Worm (Caenorhabditis elegans): ENCODE data around the gene F58F9.1.
A peak's percentile ranks its signal among the peaks of the same experiment; 100 is the strongest.

F58F9.1 gene

DNA sequence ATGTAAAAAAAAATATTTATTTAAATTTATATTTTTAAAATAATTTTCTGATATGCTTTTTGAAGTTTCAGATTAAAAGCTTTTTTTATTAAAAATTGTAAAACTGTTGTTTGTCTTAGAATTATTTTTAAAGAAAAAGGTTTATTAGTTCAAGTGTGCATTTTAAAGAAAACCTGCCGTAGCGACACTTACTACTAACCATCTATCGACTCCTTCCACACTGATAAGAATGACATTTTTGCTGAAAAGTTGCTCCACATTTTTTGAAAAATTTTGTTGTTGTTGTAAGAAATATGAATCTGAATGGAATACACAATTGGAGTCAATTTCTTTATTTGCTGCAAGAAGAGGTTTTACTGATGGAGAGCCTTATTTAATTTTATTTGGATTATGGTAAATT, 21.7 kb upstream of the F58F9.1 start, which contains the start of gene C49A9.1:
Gene C49A9.1 (plus strand): TSS at position 217 of the 400 bp plus-strand sequence.
- TF ChIP-seq pqm-1 (tag; optimal IDR thresholded peaks at IDR 0.05) (peak; percentile 70), Y105C5A.15 (GFP tag; IDR thresholded peaks at IDR 0.05) (no peak), nhr-237 (tag; optimal IDR thresholded peaks at IDR 0.05) (no peak), jun-1 (tag; optimal IDR thresholded peaks at IDR 0.05) (no peak), daf-16 (GFP tag; optimal IDR thresholded peaks at IDR 0.05) (no peak), daf-16 (tag; optimal IDR thresholded peaks at IDR 0.05) (peak; percentile 46), pha-4 (GFP tag; IDR thresholded peaks at IDR 0.05) (no peak), pha-4 (tag; optimal IDR thresholded peaks at IDR 0.05) (no peak), aha-1 (tag) (peak; percentile 32), ceh-82 (tag; optimal IDR thresholded peaks at IDR 0.05) (no peak), lin-38 (GFP tag; IDR thresholded peaks at IDR 0.05) (no peak), nhr-28 (tag; optimal IDR thresholded peaks at IDR 0.05) (peak; percentile 3), dve-1 (tag; optimal IDR thresholded peaks at IDR 0.05; ENCODE audit: insufficient read depth) (peak; percentile 15)

DNA sequence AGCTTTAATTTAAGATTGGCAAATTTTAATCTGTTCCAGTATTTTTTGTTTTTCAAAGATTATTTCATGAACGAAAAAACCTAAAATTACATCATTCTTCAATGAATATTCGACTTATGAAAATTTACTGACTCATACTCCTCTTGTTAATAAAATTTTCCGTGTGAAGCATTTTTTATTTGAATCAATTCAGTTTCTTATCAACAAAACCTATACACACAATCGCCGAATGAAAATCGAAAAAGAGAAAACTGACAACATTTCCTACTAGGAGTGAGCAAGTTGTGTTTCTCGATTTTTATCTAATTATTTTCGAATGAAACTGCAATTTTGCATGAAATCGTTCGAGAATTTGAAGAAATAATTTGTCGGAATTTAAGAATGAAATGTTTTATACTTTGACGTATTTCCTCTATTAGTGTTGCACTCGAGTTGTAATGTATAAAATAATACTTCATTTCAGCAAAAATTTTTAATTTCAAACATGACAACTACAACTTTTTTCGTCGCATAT, 19.0 kb upstream of the F58F9.1 start, which contains the start of gene F58F9.4:
Gene F58F9.4 (plus strand): TSS at position 464 of the 514 bp plus-strand sequence.
- TF ChIP-seq pqm-1 (tag; optimal IDR thresholded peaks at IDR 0.05) (peak; percentile 41), madf-5 (GFP tag; IDR thresholded peaks at IDR 0.05) (no peak), daf-16 (GFP tag; optimal IDR thresholded peaks at IDR 0.05) (no peak), daf-16 (tag; optimal IDR thresholded peaks at IDR 0.05) (peak; percentile 31), nhr-28 (tag; optimal IDR thresholded peaks at IDR 0.05) (peak; percentile 28), fos-1 (tag; optimal IDR thresholded peaks at IDR 0.05) (no peak), dmd-6 (GFP tag; IDR thresholded peaks at IDR 0.05) (peak; percentile 37; the same call in 1 of the 2 replicates), egl-27 (tag; optimal IDR thresholded peaks at IDR 0.05) (no peak)

DNA sequence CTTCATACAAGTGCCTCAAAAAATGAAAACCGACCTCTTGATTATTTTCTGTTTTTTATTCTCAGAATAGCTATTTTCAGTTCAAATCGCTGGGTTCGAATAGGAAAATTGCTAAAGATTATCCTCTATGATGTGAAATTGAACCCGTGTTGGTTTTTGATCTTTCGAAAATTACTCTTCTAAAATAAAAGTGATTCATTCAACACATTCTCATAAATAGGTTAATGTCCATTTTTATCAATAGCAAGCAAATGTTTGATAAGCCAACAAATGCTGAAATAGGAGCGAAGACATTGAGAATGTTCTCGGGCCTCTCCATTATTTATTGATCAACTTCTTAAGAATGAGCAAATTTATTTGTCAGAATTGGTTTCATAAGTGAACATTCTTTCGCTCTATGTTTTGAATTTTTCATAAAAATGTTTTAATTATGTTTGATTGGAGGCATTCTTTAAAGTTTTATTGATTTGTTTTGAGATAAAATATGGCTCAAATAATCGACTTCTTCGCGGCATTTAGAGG, 16.8 kb upstream of the F58F9.1 start, which contains the start of gene F58F9.3:
Gene F58F9.3 (plus strand): TSS at position 472 of the 522 bp plus-strand sequence.
- TF ChIP-seq dmd-6 (GFP tag; IDR thresholded peaks at IDR 0.05): peak; percentile 25; the same call in 1 of the 2 replicates
- peak; percentile 48 for TF ChIP-seq nhr-28 (tag; optimal IDR thresholded peaks at IDR 0.05)
- TF ChIP-seq aha-1 (tag): peak; percentile 73
- peak in 1 of 2 experiments; percentile 88 for TF ChIP-seq unc-62 (GFP tag; optimal IDR thresholded peaks at IDR 0.05 in 1 of 2)
- no peak for TF ChIP-seq unc-62 (tag; optimal IDR thresholded peaks at IDR 0.05)
- no peak for TF ChIP-seq daf-16 (GFP tag; optimal IDR thresholded peaks at IDR 0.05)
- TF ChIP-seq daf-16 (tag; optimal IDR thresholded peaks at IDR 0.05): peak; percentile 79
- TF ChIP-seq pqm-1 (tag; optimal IDR thresholded peaks at IDR 0.05): peak; percentile 52
- no peak for TF ChIP-seq saeg-2 (GFP tag; IDR thresholded peaks at IDR 0.05)
- TF ChIP-seq snpc-4 (tag; optimal IDR thresholded peaks at IDR 0.05): no peak
- peak; percentile 30 for TF ChIP-seq dve-1 (tag; optimal IDR thresholded peaks at IDR 0.05; ENCODE audit: insufficient read depth)

DNA sequence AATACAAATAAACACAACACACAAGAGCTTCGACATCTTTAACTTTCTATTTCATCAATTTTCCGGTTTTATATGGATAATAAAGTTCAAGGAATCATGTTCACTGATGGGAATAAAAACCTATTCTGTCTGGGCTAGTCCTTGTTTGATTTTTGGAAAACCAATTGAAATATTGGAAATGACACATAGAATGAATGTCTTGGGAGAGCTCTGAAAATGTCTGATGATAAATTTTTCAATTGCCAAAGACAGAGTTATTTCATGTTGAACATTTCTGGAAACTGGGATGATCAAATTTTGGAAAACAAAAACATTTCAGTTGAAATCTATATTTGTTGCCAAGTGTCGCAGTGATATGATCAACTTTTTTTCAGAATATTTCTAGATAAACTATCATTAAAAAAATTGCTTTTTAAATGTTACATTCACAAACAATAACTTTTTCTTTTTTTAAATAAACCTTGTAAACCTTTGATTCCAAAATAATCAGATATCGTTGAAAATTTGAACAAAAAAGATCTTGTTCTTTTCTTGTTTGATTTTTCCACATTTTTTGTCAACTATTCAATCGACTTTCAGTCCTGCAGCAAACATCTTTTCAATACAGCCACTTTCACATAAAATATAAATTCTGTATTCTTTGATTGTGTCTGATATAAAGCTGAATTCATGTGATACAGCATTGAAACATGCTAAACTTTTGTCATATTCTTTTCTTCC, 12.0 kb upstream of the F58F9.1 start, which contains the start of the genes F58F9.6 and F58F9.8:
Gene F58F9.6 (minus strand): TSS at position 101 of the 720 bp plus-strand sequence.
Gene F58F9.8 (plus strand): TSS at position 670 of the 720 bp plus-strand sequence.
- TF ChIP-seq nhr-11 (tag; optimal IDR thresholded peaks at IDR 0.05) (no peak), unc-130 (GFP tag; optimal IDR thresholded peaks at IDR 0.05) (no peak), mxl-2 (GFP tag; conservative IDR thresholded peaks at IDR 0.05) (no peak), nhr-6 (tag; optimal IDR thresholded peaks at IDR 0.05) (no peak), zfp-2 (tag; optimal IDR thresholded peaks at IDR 0.05) (no peak), Y5F2A.4 (GFP tag; optimal IDR thresholded peaks at IDR 0.05) (no peak), ZK337.2 (GFP tag; IDR thresholded peaks at IDR 0.05) (no peak), daf-19 (GFP tag; conservative IDR thresholded peaks at IDR 0.05) (no peak), ceh-62 (tag; optimal IDR thresholded peaks at IDR 0.05) (no peak), zag-1 (tag; optimal IDR thresholded peaks at IDR 0.05) (no peak), saeg-2 (GFP tag; IDR thresholded peaks at IDR 0.05) (no peak), snpc-1.2 (GFP tag; IDR thresholded peaks at IDR 0.05) (no peak), lin-15B (tag; optimal IDR thresholded peaks at IDR 0.05) (no peak), nhr-10 (tag; optimal IDR thresholded peaks at IDR 0.05) (no peak), nhr-41 (GFP tag; IDR thresholded peaks at IDR 0.05) (no peak), dve-1 (tag; optimal IDR thresholded peaks at IDR 0.05; ENCODE audit: insufficient read depth) (no peak), F49E8.2 (tag; optimal IDR thresholded peaks at IDR 0.05; ENCODE audit: borderline replicate concordance) (no peak)
